Worm (Caenorhabditis elegans): ENCODE measurements around the gene F53H4.4.

- TF ChIP-seq B0310.2 (tag; optimal IDR thresholded peaks at IDR 0.05) (no peak), hmg-4 (GFP tag; optimal IDR thresholded peaks at IDR 0.05) (no peak), sea-1 (GFP tag; conservative IDR thresholded peaks at IDR 0.05) (no peak), ceh-36 (tag; optimal IDR thresholded peaks at IDR 0.05) (no peak), scrt-1 (GFP tag; IDR thresholded peaks at IDR 0.05) (no peak), ama-1 (optimal IDR thresholded peaks at IDR 0.05) (no peak), tra-4 (tag; optimal IDR thresholded peaks at IDR 0.05) (no peak)
Measured at ce11 chrX:15892525-15892924, 26.3 kb downstream of the F53H4.4 start.

Measured in whole organism, early embryonic.